Fruit fly (Drosophila melanogaster) whole organism, embryonic: ENCODE measurements around the gene sing.

Experiments
- Abd-B ChIP-seq: fragments of 200-800 bp; sonication (Bioruptor generic); optimal IDR thresholded peaks from 2 replicates; lab custom pipeline; 2018; ENCODE audit warnings: missing biosample characterization, mild to moderate bottlenecking, missing genetic modification characterization, moderate library complexity
- BtbVII ChIP-seq: fragments of 200-800 bp; sonication (Bioruptor generic); optimal IDR thresholded peaks from 3 replicates; lab custom pipeline; 2017; ENCODE audit warnings: missing biosample characterization, mild to moderate bottlenecking, missing genetic modification characterization
- CG10274 ChIP-seq: fragments of 200-800 bp; sonication (Bioruptor generic); optimal IDR thresholded peaks from 3 replicates; lab custom pipeline; 2017; ENCODE audit warnings: missing biosample characterization, mild to moderate bottlenecking, missing genetic modification characterization
- CG1233 ChIP-seq: fragments of 200-800 bp; sonication (Bioruptor generic); optimal IDR thresholded peaks from 4 replicates; lab custom pipeline; 2018; ENCODE audit warnings: missing biosample characterization, mild to moderate bottlenecking, missing genetic modification characterization
- CG14050 ChIP-seq: fragments of 200-800 bp; sonication (Bioruptor generic); IDR thresholded peaks from 3 replicates; pipeline ENCODE4 v1.3.6; 2022; ENCODE audit warnings: missing biosample characterization, missing genetic modification characterization
- CG14441 ChIP-seq: fragments of 200-800 bp; sonication (Bioruptor generic); IDR thresholded peaks from 2 replicates; pipeline ENCODE4 v1.3.6; 2022; ENCODE audit warnings: missing biosample characterization, missing genetic modification characterization
- CG15269 ChIP-seq: fragments of 200-800 bp; sonication (Bioruptor generic); optimal IDR thresholded peaks from 2 replicates; lab custom pipeline; 2018; ENCODE audit warnings: missing biosample characterization, mild to moderate bottlenecking, missing genetic modification characterization, moderate library complexity
- CG15696 ChIP-seq: fragments of 200-800 bp; sonication (Bioruptor generic); optimal IDR thresholded peaks from 2 replicates; lab custom pipeline; 2019; ENCODE audit warnings: missing biosample characterization, mild to moderate bottlenecking, missing genetic modification characterization, moderate library complexity
- CG16813 ChIP-seq: fragments of 200-800 bp; sonication (Bioruptor generic); IDR thresholded peaks from 3 replicates; pipeline ENCODE4 v1.3.6; 2022; ENCODE audit warnings: missing biosample characterization, missing genetic modification characterization; ENCODE audit not compliant: partially characterized antibody
- CG17361 ChIP-seq: fragments of 200-800 bp; sonication (Bioruptor generic); IDR thresholded peaks from 3 replicates; pipeline ENCODE4 v1.3.6; 2022; ENCODE audit warnings: missing biosample characterization, missing genetic modification characterization
- CG2129 ChIP-seq: fragments of 200-800 bp; sonication (Bioruptor generic); IDR thresholded peaks from 2 replicates; pipeline ENCODE4 v1.3.6; 2022; ENCODE audit warnings: missing biosample characterization, missing genetic modification characterization; ENCODE audit not compliant: partially characterized antibody
- CG2678 ChIP-seq: fragments of 200-800 bp; sonication (Bioruptor generic); optimal IDR thresholded peaks from 3 replicates; lab custom pipeline; 2019; ENCODE audit warnings: missing biosample characterization, mild to moderate bottlenecking, missing genetic modification characterization, moderate library complexity
- CG30431 ChIP-seq: fragments of 200-800 bp; sonication (Bioruptor generic); optimal IDR thresholded peaks from 2 replicates; lab custom pipeline; 2017; ENCODE audit warnings: missing biosample characterization, missing genetic modification characterization
- CG3281 ChIP-seq: fragments of 200-800 bp; sonication (Bioruptor generic); optimal IDR thresholded peaks from 3 replicates; lab custom pipeline; 2017; ENCODE audit warnings: missing biosample characterization, mild to moderate bottlenecking, missing genetic modification characterization
- CG3407 ChIP-seq: fragments of 200-800 bp; sonication (Bioruptor generic); optimal IDR thresholded peaks from 2 replicates; lab custom pipeline; 2018; ENCODE audit warnings: missing biosample characterization, mild to moderate bottlenecking, missing genetic modification characterization
- CG4820 ChIP-seq: fragments of 200-800 bp; sonication (Bioruptor generic); optimal IDR thresholded peaks from 3 replicates; lab custom pipeline; 2016; ENCODE audit warnings: missing biosample characterization, missing genetic modification characterization
- CG6765 ChIP-seq: fragments of 200-800 bp; sonication (Bioruptor generic); optimal IDR thresholded peaks from 3 replicates; lab custom pipeline; 2017; ENCODE audit warnings: missing biosample characterization, mild to moderate bottlenecking, missing genetic modification characterization
- D19A ChIP-seq: fragments of 200-800 bp; optimal IDR thresholded peaks from 3 replicates; lab custom pipeline; 2019; ENCODE audit warnings: missing biosample characterization, mild to moderate bottlenecking, missing genetic modification characterization, moderate library complexity
- Doc3 ChIP-seq: fragments of 200-800 bp; sonication (Bioruptor generic); IDR thresholded peaks from 3 replicates; pipeline ENCODE4 v1.3.6; 2022; ENCODE audit warnings: missing biosample characterization, missing genetic modification characterization; ENCODE audit not compliant: partially characterized antibody
- H2.0 ChIP-seq: fragments of 200-800 bp; sonication (Bioruptor generic); IDR thresholded peaks from 2 replicates; pipeline ENCODE4 v1.3.6; 2022; ENCODE audit warnings: missing biosample characterization, missing genetic modification characterization
- HHEX ChIP-seq: fragments of 200-800 bp; sonication (Bioruptor generic); optimal IDR thresholded peaks from 3 replicates; lab custom pipeline; 2017; ENCODE audit warnings: missing biosample characterization, mild to moderate bottlenecking, missing genetic modification characterization, missing genetic modification reagents
- Mes4 ChIP-seq: fragments of 200-800 bp; sonication (Bioruptor generic); optimal IDR thresholded peaks from 2 replicates; lab custom pipeline; 2016; ENCODE audit warnings: missing biosample characterization, missing genetic modification characterization
- Neu2 ChIP-seq: fragments of 200-800 bp; sonication (Bioruptor generic); optimal IDR thresholded peaks from 3 replicates; lab custom pipeline; 2016; ENCODE audit warnings: missing biosample characterization, missing genetic modification characterization, borderline replicate concordance
- PHDP ChIP-seq: fragments of 200-800 bp; sonication (Bioruptor generic); optimal IDR thresholded peaks from 3 replicates; lab custom pipeline; 2018; ENCODE audit warnings: missing biosample characterization, mild to moderate bottlenecking, missing genetic modification characterization, moderate library complexity
- Poxn ChIP-seq: fragments of 200-800 bp; sonication (Bioruptor generic); IDR thresholded peaks from 2 replicates; pipeline ENCODE4 v1.3.6; 2022; ENCODE audit warnings: missing biosample characterization, missing genetic modification characterization
- Sox100B ChIP-seq: fragments of 200-800 bp; sonication (Bioruptor generic); optimal IDR thresholded peaks from 3 replicates; lab custom pipeline; 2018; ENCODE audit warnings: missing biosample characterization, mild to moderate bottlenecking, missing genetic modification characterization
- Sry-β ChIP-seq: fragments of 200-800 bp; sonication (Bioruptor generic); optimal IDR thresholded peaks from 2 replicates; lab custom pipeline; 2018; ENCODE audit warnings: missing biosample characterization, mild to moderate bottlenecking, missing genetic modification characterization, moderate library complexity
- Ssrp ChIP-seq: fragments of 200-800 bp; sonication (Bioruptor generic); optimal IDR thresholded peaks from 2 replicates; lab custom pipeline; 2018; ENCODE audit warnings: missing biosample characterization, mild to moderate bottlenecking, missing genetic modification characterization, moderate library complexity
- Taf1 ChIP-seq: fragments of 200-800 bp; sonication (Bioruptor generic); IDR thresholded peaks from 2 replicates; pipeline ENCODE4 v1.3.6; 2022; ENCODE audit warnings: missing biosample characterization, missing genetic modification characterization
- Xbp1 ChIP-seq: fragments of 200-800 bp; sonication (Bioruptor generic); optimal IDR thresholded peaks from 3 replicates; lab custom pipeline; 2016; ENCODE audit warnings: missing biosample characterization, mild to moderate bottlenecking, missing genetic modification characterization
- ab ChIP-seq: fragments of 200-800 bp; sonication (Bioruptor generic); optimal IDR thresholded peaks from 2 replicates; lab custom pipeline; 2016; ENCODE audit warnings: missing biosample characterization, missing genetic modification characterization
- ac ChIP-seq: fragments of 200-800 bp; sonication (Bioruptor generic); optimal IDR thresholded peaks from 3 replicates; lab custom pipeline; 2017; ENCODE audit warnings: missing biosample characterization, mild to moderate bottlenecking, missing genetic modification characterization
- al ChIP-seq: fragments of 200-800 bp; sonication (Bioruptor generic); IDR thresholded peaks from 2 replicates; pipeline ENCODE4 v1.3.6; 2022; ENCODE audit warnings: missing biosample characterization, missing genetic modification characterization
- bigmax ChIP-seq: fragments of 200-800 bp; sonication (Bioruptor generic); optimal IDR thresholded peaks from 2 replicates; lab custom pipeline; 2018; ENCODE audit warnings: missing biosample characterization, mild to moderate bottlenecking, missing genetic modification characterization
- bsh ChIP-seq, 2 experiments: fragments of 200-800 bp; sonication (Bioruptor generic); optimal IDR thresholded peaks; 2 replicates each; lab custom pipeline; 2017 to 2018; ENCODE audit warnings: mild to moderate bottlenecking in 2 of 2, missing biosample characterization in 2 of 2, missing genetic modification characterization in 2 of 2, moderate library complexity in 1 of 2
- crc ChIP-seq: fragments of 200-800 bp; sonication (Bioruptor generic); optimal IDR thresholded peaks from 2 replicates; lab custom pipeline; 2016; ENCODE audit warnings: missing biosample characterization, missing genetic modification characterization
- en ChIP-seq: fragments of 200-800 bp; sonication (Bioruptor generic); optimal IDR thresholded peaks from 2 replicates; lab custom pipeline; 2016; ENCODE audit warnings: missing biosample characterization, missing genetic modification characterization
- eyg ChIP-seq: fragments of 200-800 bp; sonication (Bioruptor generic); optimal IDR thresholded peaks from 3 replicates; lab custom pipeline; 2016; ENCODE audit warnings: missing biosample characterization, missing genetic modification characterization
- fd64A ChIP-seq: fragments of 200-800 bp; sonication (Bioruptor generic); optimal IDR thresholded peaks from 3 replicates; lab custom pipeline; 2018; ENCODE audit warnings: missing biosample characterization, mild to moderate bottlenecking, missing genetic modification characterization
- grn ChIP-seq: fragments of 200-800 bp; sonication (Bioruptor generic); optimal IDR thresholded peaks from 3 replicates; lab custom pipeline; 2017; ENCODE audit warnings: missing biosample characterization, missing genetic modification characterization
- ken ChIP-seq: fragments of 200-800 bp; sonication (Bioruptor generic); IDR thresholded peaks from 3 replicates; pipeline ENCODE4 v1.3.6; 2022; ENCODE audit warnings: missing biosample characterization, missing genetic modification characterization
- lab ChIP-seq: fragments of 200-800 bp; sonication (Bioruptor generic); optimal IDR thresholded peaks from 3 replicates; lab custom pipeline; 2017; ENCODE audit warnings: missing biosample characterization, missing genetic modification characterization, mild to moderate bottlenecking, moderate library complexity, missing genetic modification reagents
- otp ChIP-seq: fragments of 200-800 bp; sonication (Bioruptor generic); IDR thresholded peaks from 3 replicates; pipeline ENCODE4, ENCODE4 v1.3.6; 2022; ENCODE audit warnings: missing biosample characterization, missing genetic modification characterization
- pb ChIP-seq: fragments of 200-800 bp; sonication (Bioruptor generic); optimal IDR thresholded peaks from 3 replicates; lab custom pipeline; 2016; ENCODE audit warnings: missing biosample characterization, missing genetic modification characterization
- pros ChIP-seq: fragments of 200-800 bp; sonication (Bioruptor generic); optimal IDR thresholded peaks from 3 replicates; lab custom pipeline; 2019; ENCODE audit warnings: missing biosample characterization, mild to moderate bottlenecking, missing genetic modification characterization, moderate library complexity
- run ChIP-seq: fragments of 200-800 bp; sonication (Bioruptor generic); optimal IDR thresholded peaks from 3 replicates; lab custom pipeline; 2018; ENCODE audit warnings: missing biosample characterization, mild to moderate bottlenecking, missing genetic modification characterization
- tap ChIP-seq: fragments of 200-800 bp; optimal IDR thresholded peaks from 3 replicates; lab custom pipeline; 2019; ENCODE audit warnings: missing biosample characterization, mild to moderate bottlenecking, missing genetic modification characterization, moderate library complexity
- vfl ChIP-seq: fragments of 200-800 bp; sonication (Bioruptor generic); optimal IDR thresholded peaks from 2 replicates; lab custom pipeline; 2016; ENCODE audit warnings: missing biosample characterization, missing genetic modification characterization

The sing gene

DNA sequence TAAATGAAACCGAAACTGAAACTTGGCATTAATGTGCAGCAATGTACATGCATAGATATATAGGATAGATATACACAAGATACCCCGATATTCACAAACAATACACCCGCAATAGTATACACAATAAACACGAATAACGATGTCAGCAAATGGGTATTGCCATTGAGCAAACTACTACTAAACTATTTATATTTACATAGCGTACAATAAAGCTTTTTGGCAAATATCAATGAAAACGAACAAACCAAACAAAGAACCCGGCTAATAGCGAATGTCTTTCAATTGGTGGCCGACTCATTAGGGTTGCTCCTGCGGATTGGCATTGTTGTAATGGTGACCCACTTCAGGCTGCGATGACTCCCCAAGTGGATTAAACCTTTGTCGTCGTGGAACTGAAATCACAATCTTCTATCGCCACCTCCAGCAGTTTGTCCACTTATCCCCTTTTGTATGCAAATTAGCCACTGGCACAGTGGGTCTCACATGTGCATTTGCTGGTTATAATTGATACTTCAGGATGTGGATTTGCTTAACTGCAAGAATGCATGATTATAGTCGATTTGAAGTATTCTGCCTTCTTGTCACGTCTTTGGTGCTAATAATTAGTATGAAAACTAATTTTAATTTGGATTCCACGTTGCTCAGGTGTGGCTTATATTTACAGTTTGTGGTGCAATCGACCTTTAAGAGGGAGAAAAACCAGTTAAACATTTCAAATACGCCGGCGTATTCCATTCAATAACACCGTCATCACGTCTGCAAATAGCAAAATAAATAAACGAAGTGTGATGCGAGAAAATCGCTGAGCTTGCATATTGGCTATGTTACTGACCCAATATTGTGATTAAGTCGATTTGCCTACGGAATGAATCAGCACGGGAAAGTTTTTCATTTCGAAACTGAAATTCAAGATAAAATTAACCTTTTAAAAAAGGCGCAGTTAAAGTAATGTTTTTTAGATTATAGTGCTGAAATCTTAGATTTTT is 28.7 kb upstream of the sing start (continued):
- TF ChIP-seq al (GFP tag; lab: Robert Waterston, UW) = no peak
- TF ChIP-seq ac (GFP tag; lab: Kevin White, UChicago) = no peak
- no peak for TF ChIP-seq H2.0 (GFP tag; lab: Robert Waterston, UW)
- TF ChIP-seq PHDP (tag; lab: Kevin White, UChicago) = no peak
- no peak for TF ChIP-seq grn (GFP tag; lab: Kevin White, UChicago)
- TF ChIP-seq Neu2 (GFP tag; lab: Kevin White, UChicago) = no peak
- TF ChIP-seq ken = no peak
- TF ChIP-seq pros (GFP tag; lab: Kevin White, UChicago) = no peak
- no peak for TF ChIP-seq Taf1 (GFP tag; lab: Robert Waterston, UW)
- peak; percentile 75 for TF ChIP-seq CG14050 (GFP tag; lab: Robert Waterston, UW)
- TF ChIP-seq en = peak; percentile 75
- TF ChIP-seq bsh (GFP tag; optimal IDR thresholded peaks at IDR 0.05; lab: Kevin White, UChicago) = no peak
- TF ChIP-seq Xbp1 (GFP tag; lab: Kevin White, UChicago) = peak; percentile 21
- peak; percentile 36 for TF ChIP-seq eyg (GFP tag; lab: Kevin White, UChicago)
- peak; percentile 23 for TF ChIP-seq BtbVII (GFP tag; lab: Kevin White, UChicago)
- no peak for TF ChIP-seq CG3407
- no peak for TF ChIP-seq fd64A
- TF ChIP-seq CG2678 (tag; lab: Kevin White, UChicago) = peak; percentile 15
- no peak for TF ChIP-seq Mes4 (GFP tag; lab: Kevin White, UChicago)
- no peak for TF ChIP-seq CG2129 (GFP tag; lab: Robert Waterston, UW)
- TF ChIP-seq CG15696 = no peak
- no peak for TF ChIP-seq Poxn (GFP tag; lab: Robert Waterston, UW)
- peak; percentile 75 for TF ChIP-seq pb (GFP tag; lab: Kevin White, UChicago)
- TF ChIP-seq lab = peak; percentile 53
- no peak for TF ChIP-seq CG3281 (GFP tag; lab: Kevin White, UChicago)
- TF ChIP-seq Abd-B = no peak
- peak; percentile 83 for TF ChIP-seq run
- no peak for TF ChIP-seq ab (GFP tag; lab: Kevin White, UChicago)
- TF ChIP-seq CG17361 (GFP tag; lab: Robert Waterston, UW) = no peak
- TF ChIP-seq HHEX = no peak
- TF ChIP-seq CG4820 (GFP tag; lab: Kevin White, UChicago) = no peak
- no peak for TF ChIP-seq Sox100B (GFP tag; lab: Kevin White, UChicago)
- TF ChIP-seq CG14441 (GFP tag; lab: Robert Waterston, UW) = peak; percentile 72
- peak; percentile 3 for TF ChIP-seq Ssrp (tag; lab: Kevin White, UChicago)
- TF ChIP-seq CG1233 (GFP tag; lab: Kevin White, UChicago) = no peak
- TF ChIP-seq crc (GFP tag; lab: Kevin White, UChicago) = peak; percentile 57
- TF ChIP-seq CG16813 (GFP tag; lab: Robert Waterston, UW) = no peak
- peak; percentile 85 for TF ChIP-seq otp (GFP tag; lab: Robert Waterston, UW)
- no peak for TF ChIP-seq tap (tag; lab: Kevin White, UChicago)
- TF ChIP-seq Sry-β (GFP tag; lab: Kevin White, UChicago) = no peak
- TF ChIP-seq Doc3 (GFP tag; lab: Robert Waterston, UW) = no peak
- peak; percentile 59 for TF ChIP-seq CG15269
- TF ChIP-seq bigmax = no peak
- TF ChIP-seq D19A = no peak
- TF ChIP-seq CG6765 = no peak
- no peak for TF ChIP-seq vfl (GFP tag; lab: Kevin White, UChicago)
- no peak for TF ChIP-seq CG10274
- TF ChIP-seq CG30431 (GFP tag; lab: Kevin White, UChicago) = no peak
